Fruit fly (Drosophila melanogaster): Measurements from ENCODE around the gene CG15535.
A peak's percentile ranks its signal among the peaks of the same experiment; 100 is the strongest.

The CG15535 gene

dm6 chr3R:30423695-30424094 is at the start of gene CG15535, which contains the start of gene mRpS18C:
TSS of gene CG15535 (minus strand) at chr3R:30423929.
TSS of gene mRpS18C (plus strand) at chr3R:30423974.
- TF ChIP-seq lz (GFP tag; optimal IDR thresholded peaks at IDR 0.05), result peak; percentile 2
- TF ChIP-seq CG10669 (GFP tag; optimal IDR thresholded peaks at IDR 0.05), result no peak
- 0 out of 3 replicates have a peak, but pooled peaks have one; percentile 17 for TF ChIP-seq CG6163 (GFP tag; IDR thresholded peaks at IDR 0.05)
- TF ChIP-seq CG11294 (GFP tag; IDR thresholded peaks at IDR 0.05), result no peak
- TF ChIP-seq Sox102F (GFP tag; optimal IDR thresholded peaks at IDR 0.05), result no peak
- TF ChIP-seq topi (GFP tag; optimal IDR thresholded peaks at IDR 0.05), result peak; percentile 9
- TF ChIP-seq Eip78C (GFP tag), result peak; percentile 60
- TF ChIP-seq esn (GFP tag; optimal IDR thresholded peaks at IDR 0.05), result peak; percentile 7

- TF ChIP-seq CG11762 (GFP tag; optimal IDR thresholded peaks at IDR 0.05; ENCODE audit: insufficient read depth) (no peak), achi (GFP tag; optimal IDR thresholded peaks at IDR 0.05) (no peak), CG10631 (GFP tag; optimal IDR thresholded peaks at IDR 0.05) (no peak), Lpt (GFP tag; optimal IDR thresholded peaks at IDR 0.05) (no peak), CG1621 (tag; optimal IDR thresholded peaks at IDR 0.05) (no peak), CG6163 (GFP tag; IDR thresholded peaks at IDR 0.05) (no peak), CG34406 (GFP tag; optimal IDR thresholded peaks at IDR 0.05) (no peak), Sox102F (GFP tag; optimal IDR thresholded peaks at IDR 0.05) (no peak), CG6854 (GFP tag; optimal IDR thresholded peaks at IDR 0.05) (no peak), CG6808 (GFP tag; optimal IDR thresholded peaks at IDR 0.05) (no peak), fd59A (GFP tag; optimal IDR thresholded peaks at IDR 0.05) (no peak), Sox15 (GFP tag; optimal IDR thresholded peaks at IDR 0.05) (no peak), Met (GFP tag; optimal IDR thresholded peaks at IDR 0.05) (no peak), CG10669 (GFP tag; optimal IDR thresholded peaks at IDR 0.05) (no peak)
Observed at dm6 chr3R:30472331-30472730, 48.6 kb upstream of the CG15535 start.

dm6 chr3R:30470690-30471089 is 47.0 kb upstream of the CG15535 start:
- TF ChIP-seq CG6854 (GFP tag; optimal IDR thresholded peaks at IDR 0.05) (no peak), CG11762 (GFP tag; optimal IDR thresholded peaks at IDR 0.05; ENCODE audit: insufficient read depth) (no peak), eg (GFP tag; IDR thresholded peaks at IDR 0.05) (no peak), Gug (GFP tag; IDR thresholded peaks at IDR 0.05) (no peak), spab (GFP tag; optimal IDR thresholded peaks at IDR 0.05) (no peak), CG6163 (GFP tag; IDR thresholded peaks at IDR 0.05) (no peak), fkh (GFP tag; optimal IDR thresholded peaks at IDR 0.05) (no peak), Lpt (GFP tag; optimal IDR thresholded peaks at IDR 0.05) (no peak), lz (GFP tag; optimal IDR thresholded peaks at IDR 0.05) (no peak), dsx (GFP tag; optimal IDR thresholded peaks at IDR 0.05; ENCODE audit: poor library complexity, severe bottlenecking) (no peak), Eip75B (GFP tag; optimal IDR thresholded peaks at IDR 0.05) (no peak), pdm3 (GFP tag; optimal IDR thresholded peaks at IDR 0.05) (no peak), Hr4 (GFP tag; optimal IDR thresholded peaks at IDR 0.05) (no peak), CG9139 (GFP tag; optimal IDR thresholded peaks at IDR 0.05) (no peak), CG10631 (GFP tag; optimal IDR thresholded peaks at IDR 0.05) (no peak), CG34406 (GFP tag; optimal IDR thresholded peaks at IDR 0.05) (no peak), CG16779 (tag; optimal IDR thresholded peaks at IDR 0.05) (no peak), achi (GFP tag; optimal IDR thresholded peaks at IDR 0.05) (no peak), CG8119 (GFP tag; IDR thresholded peaks at IDR 0.05) (no peak)

dm6 chr3R:30467062-30467461 is 43.3 kb upstream of the CG15535 start:
- TF ChIP-seq Sox15 (GFP tag; optimal IDR thresholded peaks at IDR 0.05), result no peak
- peak; percentile 20 for TF ChIP-seq svp (GFP tag)

- 0 out of 3 replicates have a peak, but pooled peaks have one; percentile 36 for TF ChIP-seq CG6163 (GFP tag; IDR thresholded peaks at IDR 0.05)
- TF ChIP-seq Eip78C (GFP tag), result peak; percentile 59
- TF ChIP-seq CG6276 (GFP tag; optimal IDR thresholded peaks at IDR 0.05), result peak; percentile 17
- TF ChIP-seq CG10669 (GFP tag; optimal IDR thresholded peaks at IDR 0.05), result no peak
- TF ChIP-seq CG1621 (tag; optimal IDR thresholded peaks at IDR 0.05), result peak; percentile 7
- peak; percentile 13 for TF ChIP-seq vri (GFP tag; optimal IDR thresholded peaks at IDR 0.05)
- no peak for TF ChIP-seq Sox14 (GFP tag; optimal IDR thresholded peaks at IDR 0.05)
- TF ChIP-seq svp (GFP tag), result peak; percentile 83
- no peak for TF ChIP-seq Eip75B (GFP tag; optimal IDR thresholded peaks at IDR 0.05)
- no peak for TF ChIP-seq Gug (GFP tag; IDR thresholded peaks at IDR 0.05)
Observed at dm6 chr3R:30466515-30466914, 42.8 kb upstream of the CG15535 start.
